Worm (Caenorhabditis elegans) whole organism, young adult: ENCODE measurements around the gene F28D1.6.

ENCODE experiments used
- C17E4.6 ChIP-seq: fragments of 200-800 bp; sonication (Bioruptor generic); IDR thresholded peaks from 2 replicates; pipeline ENCODE4 v1.3.6; 2022; ENCODE audit warnings: missing genetic modification reagents, missing genetic modification characterization, missing compliant biosample characterization
- F10E7.11 ChIP-seq: sonication (generic microtip); optimal IDR thresholded peaks from 2 replicates; lab custom pipeline; 2017; ENCODE audit warnings: mild to moderate bottlenecking, missing genetic modification characterization, moderate library complexity, missing compliant biosample characterization
- F22D6.2 ChIP-seq: sonication (generic microtip); optimal IDR thresholded peaks from 2 replicates; lab custom pipeline; 2016; ENCODE audit warnings: mild to moderate bottlenecking, missing genetic modification characterization, missing compliant biosample characterization
- F23B12.7 ChIP-seq: sonication (generic microtip); optimal IDR thresholded peaks from 2 replicates; lab custom pipeline; 2017; ENCODE audit warnings: missing genetic modification characterization, mild to moderate bottlenecking, missing compliant biosample characterization, antibody characterized with exemption, moderate library complexity; ENCODE audit not compliant: insufficient read depth
- F33H1.4 ChIP-seq: fragments of 200-800 bp; sonication (Bioruptor generic); IDR thresholded peaks from 2 replicates; pipeline ENCODE4 v1.3.6; 2022; ENCODE audit warnings: missing genetic modification reagents, missing genetic modification characterization, missing compliant biosample characterization
- F39B2.1 ChIP-seq: fragments of 200-800 bp; sonication (Bioruptor generic); IDR thresholded peaks from 2 replicates; pipeline ENCODE4 v1.3.6; 2022; ENCODE audit warnings: missing genetic modification reagents, missing genetic modification characterization, missing compliant biosample characterization
- F49E8.2 ChIP-seq: sonication (generic microtip); optimal IDR thresholded peaks from 3 replicates; lab custom pipeline; 2017; ENCODE audit warnings: missing genetic modification characterization, mild to moderate bottlenecking, missing compliant biosample characterization, antibody characterized with exemption, moderate library complexity; ENCODE audit not compliant: insufficient read depth
- F55B11.4 ChIP-seq: sonication (generic microtip); optimal IDR thresholded peaks from 2 replicates; lab custom pipeline; 2016; ENCODE audit warnings: missing compliant biosample characterization, missing genetic modification characterization, borderline replicate concordance; ENCODE audit not compliant: insufficient read depth
- Y53F4B.3 ChIP-seq: fragments of 200-800 bp; sonication (Bioruptor generic); IDR thresholded peaks from 2 replicates; pipeline ENCODE4 v1.3.6; 2022; ENCODE audit warnings: missing genetic modification reagents, missing genetic modification characterization, missing compliant biosample characterization
- Y67H2A.10 ChIP-seq: fragments of 200-800 bp; sonication (Bioruptor generic); conservative IDR thresholded peaks from 2 replicates; pipeline ENCODE4 v1.3.6; 2022; ENCODE audit warnings: missing genetic modification reagents, missing genetic modification characterization, missing compliant biosample characterization
- Y95B8A.8 ChIP-seq: fragments of 200-800 bp; sonication (Bioruptor generic); IDR thresholded peaks from 2 replicates; pipeline ENCODE4 v1.3.6; 2022; ENCODE audit warnings: missing genetic modification reagents, missing genetic modification characterization, missing compliant biosample characterization
- ZK185.1 ChIP-seq: sonication (generic microtip); optimal IDR thresholded peaks from 2 replicates; lab custom pipeline; 2016; ENCODE audit warnings: mild to moderate bottlenecking, missing genetic modification characterization, missing compliant biosample characterization; ENCODE audit not compliant: poor library complexity, severe bottlenecking
- atf-7 ChIP-seq: sonication (generic microtip); optimal IDR thresholded peaks from 2 replicates; lab custom pipeline; 2017; ENCODE audit warnings: mild to moderate bottlenecking, missing genetic modification characterization, missing compliant biosample characterization
- ceh-27 ChIP-seq: fragments of 200-800 bp; sonication (Bioruptor generic); optimal IDR thresholded peaks from 2 replicates; lab custom pipeline; 2018; ENCODE audit warnings: mild to moderate bottlenecking, missing genetic modification characterization, moderate library complexity, missing compliant biosample characterization
- ceh-40 ChIP-seq: fragments of 200-800 bp; sonication (Bioruptor generic); IDR thresholded peaks from 2 replicates; pipeline ENCODE4 v1.3.6; 2022; ENCODE audit warnings: missing genetic modification characterization, missing compliant biosample characterization
- ceh-91 ChIP-seq: fragments of 200-800 bp; sonication (Bioruptor generic); IDR thresholded peaks from 2 replicates; pipeline ENCODE4 v1.3.6; 2022; ENCODE audit warnings: missing genetic modification reagents, missing genetic modification characterization, missing compliant biosample characterization
- chd-7 ChIP-seq: sonication (generic microtip); optimal IDR thresholded peaks from 2 replicates; lab custom pipeline; 2016; ENCODE audit warnings: mild to moderate bottlenecking, missing genetic modification characterization, moderate library complexity, missing compliant biosample characterization
- dpl-1 ChIP-seq: fragments of 150-350 bp; optimal IDR thresholded peaks from 2 replicates; lab custom pipeline; 2014; ENCODE audit warnings: missing biosample characterization, missing genetic modification reagents, missing genetic modification characterization
- hsf-1 ChIP-seq: fragments of 200-800 bp; sonication (Bioruptor generic); IDR thresholded peaks from 2 replicates; pipeline ENCODE4 v1.3.6; 2022; ENCODE audit warnings: missing genetic modification reagents, missing genetic modification characterization, missing compliant biosample characterization
- let-607 ChIP-seq, 2 experiments: fragments of 200-800 bp in 1 of 2; sonication (Bioruptor generic) in 1 of 2; sonication (generic microtip) in 1 of 2; optimal IDR thresholded peaks; 2 replicates each; lab custom pipeline; 2016 to 2018; ENCODE audit warnings: mild to moderate bottlenecking in 2 of 2, missing compliant biosample characterization in 2 of 2, missing genetic modification characterization in 2 of 2, moderate library complexity in 2 of 2, missing genotype in 1 of 2
- lin-26 ChIP-seq: fragments of 200-800 bp; sonication (Bioruptor generic); IDR thresholded peaks from 2 replicates; pipeline ENCODE4 v1.3.6; 2022; ENCODE audit warnings: missing genetic modification reagents, missing genetic modification characterization, missing compliant biosample characterization
- lin-35 ChIP-seq, 3 experiments: fragments of 150-350 bp in 2 of 3; sonication (generic microtip) in 1 of 3; optimal IDR thresholded peaks; 2 replicates each; lab custom pipeline; 2014 to 2018; ENCODE audit warnings: missing biosample characterization in 3 of 3, missing genetic modification characterization in 3 of 3, missing genetic modification reagents in 3 of 3
- lin-40 ChIP-seq: sonication (generic microtip); optimal IDR thresholded peaks from 2 replicates; lab custom pipeline; 2016; ENCODE audit warnings: missing genetic modification characterization, mild to moderate bottlenecking, missing compliant biosample characterization, missing genotype, missing genetic modification reagents
- madf-10 ChIP-seq: sonication (generic microtip); optimal IDR thresholded peaks from 2 replicates; lab custom pipeline; 2016; ENCODE audit warnings: mild to moderate bottlenecking, missing genetic modification characterization, missing compliant biosample characterization
- madf-3 ChIP-seq: fragments of 200-800 bp; sonication (Bioruptor generic); IDR thresholded peaks from 2 replicates; pipeline ENCODE4 v1.3.6; 2022; ENCODE audit warnings: missing genetic modification reagents, missing genetic modification characterization, missing compliant biosample characterization
- madf-6 ChIP-seq: fragments of 200-800 bp; sonication (Bioruptor generic); IDR thresholded peaks from 2 replicates; pipeline ENCODE4 v1.3.6; 2022; ENCODE audit warnings: missing genetic modification reagents, missing genetic modification characterization, missing compliant biosample characterization
- madf-8 ChIP-seq: fragments of 200-800 bp; sonication (Bioruptor generic); conservative IDR thresholded peaks from 2 replicates; pipeline ENCODE4 v1.3.6; 2022; ENCODE audit warnings: missing genetic modification reagents, missing genetic modification characterization, missing compliant biosample characterization
- mcd-1 ChIP-seq: fragments of 200-800 bp; sonication (Bioruptor generic); IDR thresholded peaks from 2 replicates; pipeline ENCODE4 v1.3.6; 2022; ENCODE audit warnings: missing genetic modification reagents, missing genetic modification characterization, missing compliant biosample characterization
- nfya-2 ChIP-seq: fragments of 200-800 bp; sonication (Bioruptor generic); IDR thresholded peaks from 2 replicates; pipeline ENCODE4 v1.3.6; 2022; ENCODE audit warnings: missing genetic modification reagents, missing genetic modification characterization, missing compliant biosample characterization
- nfyb-1 ChIP-seq: fragments of 200-800 bp; sonication (Bioruptor generic); IDR thresholded peaks from 2 replicates; pipeline ENCODE4 v1.3.6; 2022; ENCODE audit warnings: missing genetic modification reagents, missing genetic modification characterization, missing compliant biosample characterization
- nhr-80 ChIP-seq: sonication (generic microtip); optimal IDR thresholded peaks from 2 replicates; lab custom pipeline; 2016; ENCODE audit warnings: missing genetic modification characterization, missing compliant biosample characterization
- nhr-90 ChIP-seq: sonication (generic microtip); optimal IDR thresholded peaks from 2 replicates; lab custom pipeline; 2016; ENCODE audit warnings: missing genotype, mild to moderate bottlenecking, missing genetic modification characterization, missing compliant biosample characterization
- rcor-1 ChIP-seq: fragments of 200-800 bp; sonication (Bioruptor generic); IDR thresholded peaks from 2 replicates; pipeline ENCODE4 v1.3.6; 2022; ENCODE audit warnings: missing genetic modification reagents, missing genetic modification characterization, missing compliant biosample characterization
- rec-8 ChIP-seq, 2 experiments: sonication (generic microtip); optimal IDR thresholded peaks; 2 replicates each; lab custom pipeline; 2016; ENCODE audit warnings: mild to moderate bottlenecking in 2 of 2, missing genetic modification characterization in 2 of 2, missing genetic modification reagents in 2 of 2, missing genotype in 2 of 2, missing biosample characterization in 1 of 2, missing compliant biosample characterization in 1 of 2, moderate library complexity in 1 of 2
- snpc-3.4 ChIP-seq: sonication (generic microtip); optimal IDR thresholded peaks from 2 replicates; lab custom pipeline; 2017; ENCODE audit warnings: missing genetic modification characterization, mild to moderate bottlenecking, missing compliant biosample characterization, antibody characterized with exemption, moderate library complexity, missing genotype, missing genetic modification reagents
- snpc-4 ChIP-seq, 5 experiments: fragments of 150-350 bp in 1 of 5; sonication (generic microtip) in 4 of 5; optimal IDR thresholded peaks; 2 replicates each; lab custom pipeline; 2014 to 2018; ENCODE audit warnings: missing genetic modification characterization in 5 of 5, missing biosample characterization in 3 of 5, antibody characterized with exemption in 2 of 5, mild to moderate bottlenecking in 2 of 5, missing compliant biosample characterization in 2 of 5, missing genotype in 2 of 5, moderate library complexity in 2 of 5, missing genetic modification reagents in 1 of 5
- tbp1 ChIP-seq: fragments of 200-800 bp; sonication (Bioruptor generic); optimal IDR thresholded peaks from 2 replicates; lab custom pipeline; 2018; ENCODE audit warnings: mild to moderate bottlenecking, missing genetic modification characterization, missing compliant biosample characterization
- tlf-1 ChIP-seq: fragments of 200-800 bp; sonication (Bioruptor generic); optimal IDR thresholded peaks from 2 replicates; lab custom pipeline; 2018; ENCODE audit warnings: mild to moderate bottlenecking, missing genetic modification characterization, missing compliant biosample characterization
- xnd-1 ChIP-seq: sonication (generic microtip); optimal IDR thresholded peaks from 2 replicates; lab custom pipeline; 2016; ENCODE audit warnings: missing genotype, missing genetic modification reagents, missing genetic modification characterization, missing compliant biosample characterization
- zfh-2 ChIP-seq: fragments of 200-800 bp; sonication (Bioruptor generic); conservative IDR thresholded peaks from 2 replicates; pipeline ENCODE4 v1.3.6; 2022; ENCODE audit warnings: missing genetic modification reagents, missing genetic modification characterization, missing compliant biosample characterization
- ztf-22 ChIP-seq: fragments of 200-800 bp; sonication (Bioruptor generic); optimal IDR thresholded peaks from 2 replicates; lab custom pipeline; 2018; ENCODE audit warnings: mild to moderate bottlenecking, missing genetic modification characterization, moderate library complexity, missing compliant biosample characterization
- ztf-25 ChIP-seq: fragments of 200-800 bp; sonication (Bioruptor generic); IDR thresholded peaks from 2 replicates; pipeline ENCODE4 v1.3.6; 2022; ENCODE audit warnings: missing genetic modification reagents, missing genetic modification characterization, missing compliant biosample characterization
- ztf-28 ChIP-seq: fragments of 200-800 bp; sonication (Bioruptor generic); IDR thresholded peaks from 2 replicates; pipeline ENCODE4 v1.3.6; 2022; ENCODE audit warnings: missing genetic modification reagents, missing genetic modification characterization, missing compliant biosample characterization
- ztf-6 ChIP-seq: fragments of 200-800 bp; sonication (Bioruptor generic); IDR thresholded peaks from 2 replicates; pipeline ENCODE4 v1.3.6; 2022; ENCODE audit warnings: missing genetic modification reagents, missing genetic modification characterization, missing compliant biosample characterization

The F28D1.6 gene

ce11 chrIV:12404137-12404536 lies 19.2 kb upstream of the F28D1.6 start, which contains the start of gene gex-3 (continued):
- TF ChIP-seq ztf-25 (GFP tag; lab: Robert Waterston, UW) (0 out of 2 replicates have a peak, but pooled peaks have one; percentile 11), snpc-3.4 (tag; lab: Kevin White, UChicago) (peak; percentile 48), snpc-4 (GFP tag; optimal IDR thresholded peaks at IDR 0.05; lab: Kevin White, UChicago) (peak; percentile 34), snpc-4 (tag; optimal IDR thresholded peaks at IDR 0.05; lab: Kevin White, UChicago) (peak in 3 of 4 experiments; percentile 62 to 73 (median 64)), Y53F4B.3 (no peak), atf-7 (no peak), rec-8 (tag; optimal IDR thresholded peaks at IDR 0.05; lab: Kevin White, UChicago) (no peak), nhr-80 (peak; percentile 29), dpl-1 (GFP tag; lab: Kevin White, UChicago) (peak; percentile 94), lin-40 (tag; lab: Kevin White, UChicago) (peak; percentile 42), F22D6.2 (no peak), ceh-27 (GFP tag; lab: Kevin White, UChicago) (peak; percentile 81), xnd-1 (tag; lab: Kevin White, UChicago) (peak; percentile 62), lin-26 (GFP tag; lab: Robert Waterston, UW) (0 out of 2 replicates have a peak, but pooled peaks have one; percentile 8), F55B11.4 (tag; lab: Kevin White, UChicago) (no peak), let-607 (tag; optimal IDR thresholded peaks at IDR 0.05; lab: Kevin White, UChicago) (no peak), nfya-2 (GFP tag; lab: Robert Waterston, UW) (no peak), rcor-1 (GFP tag; lab: Robert Waterston, UW) (peak; percentile 74), ztf-22 (GFP tag; lab: Kevin White, UChicago) (no peak), ztf-6 (GFP tag; lab: Robert Waterston, UW) (no peak), C17E4.6 (GFP tag; lab: Robert Waterston, UW) (0 out of 2 replicates have a peak, but pooled peaks have one; percentile 32), madf-6 (GFP tag; lab: Robert Waterston, UW) (peak; percentile 92), lin-35 (GFP tag; optimal IDR thresholded peaks at IDR 0.05; lab: Kevin White, UChicago) (peak; percentile 56 to 84 (median 77)), hsf-1 (GFP tag; lab: Robert Waterston, UW) (peak; percentile 56; the same call in 1 of the 2 replicates), chd-7 (tag; lab: Kevin White, UChicago) (no peak), tbp1 (GFP tag; lab: Kevin White, UChicago) (peak; percentile 66), nhr-90 (tag; lab: Kevin White, UChicago) (no peak), nfyb-1 (peak; percentile 69; the same call in 1 of the 2 replicates), madf-3 (peak; percentile 67; the same call in 1 of the 2 replicates), zfh-2 (GFP tag; lab: Robert Waterston, UW) (no peak), F23B12.7 (tag; lab: Kevin White, UChicago) (peak; percentile 88), madf-8 (GFP tag; lab: Robert Waterston, UW) (peak; percentile 76), mcd-1 (peak; percentile 95), ceh-40 (GFP tag; lab: Robert Waterston, UW) (no peak), F49E8.2 (tag; lab: Kevin White, UChicago) (peak; percentile 31), ZK185.1 (tag; lab: Kevin White, UChicago) (peak; percentile 48), Y67H2A.10 (GFP tag; lab: Robert Waterston, UW) (no peak), Y95B8A.8 (0 out of 2 replicates have a peak, but pooled peaks have one; percentile 22), ceh-91 (GFP tag; lab: Robert Waterston, UW) (peak; percentile 79), madf-10 (tag; lab: Kevin White, UChicago) (peak; percentile 12), F10E7.11 (tag; lab: Kevin White, UChicago) (no peak), F33H1.4 (GFP tag; lab: Robert Waterston, UW) (peak; percentile 91), ztf-28 (GFP tag; lab: Robert Waterston, UW) (0 out of 2 replicates have a peak, but pooled peaks have one; percentile 56), tlf-1 (peak; percentile 79), F39B2.1 (GFP tag; lab: Robert Waterston, UW) (no peak)
- TF ChIP-seq, all 124 proteins: peak for 44
